Fruit fly (Drosophila melanogaster) whole organism: Measurements from ENCODE around the gene kirre.

Experiments
- CG8478 ChIP-seq: fragments of >200 bp; optimal IDR thresholded peaks from 2 replicates; lab custom pipeline; 2018; ENCODE audit warnings: inconsistent platforms
- Dll ChIP-seq: fragments of >200 bp; optimal IDR thresholded peaks from 2 replicates; lab custom pipeline; 2017
- EcR ChIP-seq, 2 experiments: fragments of >200 bp; optimal IDR thresholded peaks; 2 replicates each; lab custom pipeline; 2017; ENCODE audit warnings: missing biosample characterization in 2 of 2, missing genetic modification characterization in 2 of 2, missing genetic modification reagents in 2 of 2
- pan ChIP-seq: fragments of >200 bp; optimal IDR thresholded peaks from 2 replicates; lab custom pipeline; 2017
- psq ChIP-seq: fragments of >200 bp; optimal IDR thresholded peaks from 2 replicates; lab custom pipeline; 2017
- usp ChIP-seq: fragments of >200 bp; optimal IDR thresholded peaks from 2 replicates; lab custom pipeline; 2017; ENCODE audit warnings: missing biosample characterization, missing genetic modification characterization, mixed read lengths

The kirre gene

dm6 chrX:2964678-2965231 lies 224.6 kb downstream of the kirre start:
- TF ChIP-seq usp (GFP tag; lab: Kevin White, UChicago) (no peak), pan (lab: Kevin White, UChicago) (no peak), Dll (no peak), psq (lab: Kevin White, UChicago) (no peak), EcR (GFP tag; optimal IDR thresholded peaks at IDR 0.05; lab: Kevin White, UChicago) (no peak), CG8478 (lab: Kevin White, UChicago) (no peak)

DNA sequence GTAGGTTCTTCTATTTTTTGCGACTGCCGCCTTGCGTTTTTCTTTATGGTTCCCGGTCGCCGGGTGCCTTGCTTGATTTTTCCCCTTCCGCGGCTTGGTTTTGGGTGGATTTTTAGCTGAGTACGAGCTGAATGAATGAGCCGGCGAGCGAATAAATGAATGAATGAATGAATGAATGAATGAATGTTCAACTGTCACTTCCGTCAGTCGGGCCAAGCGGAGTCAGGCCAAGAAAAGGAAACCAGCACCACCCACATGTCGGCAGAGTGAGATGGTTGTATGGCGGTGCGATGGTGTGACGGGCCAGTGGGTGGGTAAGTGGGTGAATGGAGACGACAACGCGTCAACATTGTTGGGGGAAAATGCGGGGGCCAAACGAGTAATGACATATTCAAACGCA lies 228.9 kb downstream of the kirre start:
- no peak for TF ChIP-seq usp (GFP tag; lab: Kevin White, UChicago)
- no peak for TF ChIP-seq Dll
- TF ChIP-seq CG8478 (lab: Kevin White, UChicago): no peak
- no peak for TF ChIP-seq pan (lab: Kevin White, UChicago)
- no peak for TF ChIP-seq EcR (GFP tag; optimal IDR thresholded peaks at IDR 0.05; lab: Kevin White, UChicago)
- TF ChIP-seq psq (lab: Kevin White, UChicago): no peak

- TF ChIP-seq usp (GFP tag; lab: Kevin White, UChicago) (no peak), EcR (GFP tag; optimal IDR thresholded peaks at IDR 0.05; lab: Kevin White, UChicago) (no peak), pan (lab: Kevin White, UChicago) (no peak), Dll (no peak), CG8478 (lab: Kevin White, UChicago) (no peak), psq (lab: Kevin White, UChicago) (no peak)
Observed at dm6 chrX:2973593-2973992, 233.4 kb downstream of the kirre start, which contains the start of gene rst. TSS of gene rst (minus strand) at chrX:2973834.

dm6 chrX:2977857-2978473 lies 237.8 kb downstream of the kirre start:
- TF ChIP-seq CG8478 (lab: Kevin White, UChicago): no peak
- no peak for TF ChIP-seq psq (lab: Kevin White, UChicago)
- TF ChIP-seq EcR (GFP tag; optimal IDR thresholded peaks at IDR 0.05; lab: Kevin White, UChicago): no peak
- no peak for TF ChIP-seq usp (GFP tag; lab: Kevin White, UChicago)
- no peak for TF ChIP-seq Dll
- TF ChIP-seq pan (lab: Kevin White, UChicago): no peak

dm6 chrX:2980290-2980689 lies 240.1 kb downstream of the kirre start:
- TF ChIP-seq usp (GFP tag; lab: Kevin White, UChicago) (no peak), psq (lab: Kevin White, UChicago) (no peak), EcR (GFP tag; optimal IDR thresholded peaks at IDR 0.05; lab: Kevin White, UChicago) (no peak), Dll (no peak), pan (lab: Kevin White, UChicago) (no peak), CG8478 (lab: Kevin White, UChicago) (no peak)

- TF ChIP-seq pan (lab: Kevin White, UChicago) (no peak), usp (GFP tag; lab: Kevin White, UChicago) (no peak), CG8478 (lab: Kevin White, UChicago) (no peak), psq (lab: Kevin White, UChicago) (no peak), EcR (GFP tag; optimal IDR thresholded peaks at IDR 0.05; lab: Kevin White, UChicago) (no peak), Dll (no peak)
Observed at dm6 chrX:2982441-2982995, 242.3 kb downstream of the kirre start.

DNA sequence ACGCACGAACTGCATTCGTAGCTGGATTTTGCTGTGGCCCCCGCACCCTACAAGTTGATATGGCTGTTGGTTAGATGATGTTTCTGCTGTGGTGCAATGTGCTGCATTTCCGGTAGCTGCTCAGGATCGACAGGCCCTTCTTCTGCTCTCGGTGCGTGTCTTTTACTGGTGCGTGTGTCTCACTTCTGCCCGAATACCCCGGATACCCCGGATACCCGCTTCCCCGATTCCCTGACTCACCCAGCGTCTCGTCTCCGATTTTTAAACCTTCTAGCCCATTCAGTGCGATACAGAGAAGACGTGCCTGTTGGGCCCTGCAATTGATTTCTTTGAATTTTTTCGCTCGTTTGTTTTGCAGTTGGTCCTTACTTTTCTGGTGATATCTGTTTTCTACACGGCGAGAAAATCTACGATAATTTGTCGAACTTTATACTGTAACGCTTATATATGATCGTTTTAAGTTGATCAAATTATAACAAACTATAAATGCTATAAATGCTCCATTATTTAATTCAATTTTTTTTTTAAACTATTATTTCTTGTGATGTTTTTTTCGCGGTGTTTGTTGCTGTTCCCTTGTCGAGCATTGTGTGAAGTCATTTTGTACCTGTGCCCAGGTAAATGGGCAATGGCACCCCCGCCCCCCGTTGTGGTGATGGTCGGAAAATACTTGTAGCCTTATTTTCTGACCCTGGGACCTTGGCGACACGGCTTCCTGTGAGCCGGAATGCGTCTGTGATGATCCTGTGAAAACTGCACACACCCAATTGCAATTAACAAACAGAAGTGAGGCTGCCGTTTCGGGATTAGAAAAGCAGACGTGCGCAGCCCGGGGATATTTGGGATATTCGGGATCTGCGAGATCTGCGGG lies 245.0 kb downstream of the kirre start:
- TF ChIP-seq CG8478 (lab: Kevin White, UChicago) (no peak), pan (lab: Kevin White, UChicago) (no peak), usp (GFP tag; lab: Kevin White, UChicago) (no peak), psq (lab: Kevin White, UChicago) (no peak), EcR (GFP tag; optimal IDR thresholded peaks at IDR 0.05; lab: Kevin White, UChicago) (no peak), Dll (no peak)

DNA sequence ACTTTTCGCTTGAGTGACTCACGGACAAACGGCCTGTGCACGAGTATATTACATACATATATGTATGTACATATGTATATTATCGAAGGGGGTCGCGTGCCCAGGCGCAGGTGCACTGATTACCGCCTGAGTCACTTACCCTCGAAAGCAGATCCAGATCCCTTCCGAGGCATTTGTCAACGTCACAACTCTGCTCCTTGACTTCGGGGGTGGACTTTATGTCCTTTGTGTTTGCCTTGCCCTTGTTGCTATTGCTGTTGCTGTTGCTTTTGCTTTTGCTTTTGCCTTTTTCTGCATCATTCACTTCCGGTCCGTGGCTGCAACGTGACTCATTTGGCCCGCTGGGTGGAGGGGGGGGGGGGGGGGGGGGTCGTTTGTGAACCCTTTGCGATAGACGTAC lies 247.1 kb downstream of the kirre start:
- TF ChIP-seq pan (lab: Kevin White, UChicago) (no peak), usp (GFP tag; lab: Kevin White, UChicago) (no peak), CG8478 (lab: Kevin White, UChicago) (no peak), psq (lab: Kevin White, UChicago) (no peak), Dll (no peak), EcR (GFP tag; optimal IDR thresholded peaks at IDR 0.05; lab: Kevin White, UChicago) (no peak)

DNA sequence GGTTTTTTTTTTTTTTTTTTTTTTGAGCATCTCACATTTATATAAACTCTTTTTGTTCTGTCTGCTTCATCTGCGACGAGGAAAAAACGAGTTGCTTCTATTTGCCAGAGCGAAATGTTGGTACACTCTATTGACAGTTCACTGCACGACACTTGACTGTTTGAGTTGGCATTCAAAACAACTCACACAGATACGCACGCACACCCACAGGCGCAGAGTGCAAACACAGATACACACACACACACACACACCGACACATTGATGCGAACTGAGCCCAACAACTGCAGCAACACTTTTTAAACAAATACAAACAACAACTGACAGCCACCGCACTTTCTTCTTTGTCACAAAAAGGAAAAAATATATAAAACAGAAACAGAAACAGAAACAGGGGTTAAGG lies 249.1 kb downstream of the kirre start:
- TF ChIP-seq EcR (GFP tag; optimal IDR thresholded peaks at IDR 0.05; lab: Kevin White, UChicago) (no peak), usp (GFP tag; lab: Kevin White, UChicago) (no peak), CG8478 (lab: Kevin White, UChicago) (no peak), pan (lab: Kevin White, UChicago) (no peak), Dll (no peak), psq (lab: Kevin White, UChicago) (no peak)

DNA sequence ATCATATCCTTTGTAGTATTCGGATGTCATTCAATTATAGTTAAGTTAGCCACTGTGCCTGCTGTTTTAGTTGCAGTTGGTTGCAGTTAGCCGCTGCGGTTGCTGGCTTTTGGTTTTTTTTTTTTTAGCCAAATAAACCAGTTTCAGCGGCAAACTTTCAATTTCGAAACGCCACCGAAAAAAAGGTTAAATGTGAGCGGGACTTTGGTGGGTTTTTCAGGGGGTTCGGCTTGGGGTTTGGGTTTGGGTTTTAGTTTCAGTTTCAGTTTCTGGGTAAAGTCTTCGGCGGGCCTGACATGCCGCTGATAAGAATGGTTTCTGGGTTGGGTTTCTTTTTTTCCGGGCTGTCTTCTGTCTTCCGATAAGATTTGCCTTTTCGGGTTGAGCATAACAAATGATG lies 250.8 kb downstream of the kirre start:
- TF ChIP-seq usp (GFP tag; lab: Kevin White, UChicago): no peak
- no peak for TF ChIP-seq CG8478 (lab: Kevin White, UChicago)
- TF ChIP-seq EcR (GFP tag; optimal IDR thresholded peaks at IDR 0.05; lab: Kevin White, UChicago): no peak
- TF ChIP-seq pan (lab: Kevin White, UChicago): no peak
- no peak for TF ChIP-seq psq (lab: Kevin White, UChicago)
